Worm (Caenorhabditis elegans): Measurements from ENCODE around the gene F52E4.5.

The F52E4.5 gene

DNA sequence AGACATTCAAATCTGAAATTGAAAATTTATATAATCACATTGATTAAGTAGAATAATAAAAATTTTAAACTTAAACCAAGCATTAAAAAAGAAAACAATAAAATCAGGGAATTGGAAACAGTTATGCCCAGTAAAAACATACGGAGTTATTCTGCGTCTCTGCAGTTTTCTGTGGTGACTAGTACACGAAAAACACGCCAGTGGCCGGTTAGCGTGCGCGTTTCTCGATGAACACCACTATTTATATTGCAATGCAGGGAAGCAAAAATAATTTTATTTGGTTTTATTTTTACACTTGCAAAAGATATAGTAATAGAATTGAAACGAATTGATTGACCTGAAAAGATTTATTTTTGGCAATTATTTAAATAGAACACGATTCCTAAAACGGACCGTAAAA is 12.7 kb upstream of the F52E4.5 start, which contains the start of gene sec-3 (continued):
- peak; percentile 29 for TF ChIP-seq dve-1 (tag; optimal IDR thresholded peaks at IDR 0.05)

DNA sequence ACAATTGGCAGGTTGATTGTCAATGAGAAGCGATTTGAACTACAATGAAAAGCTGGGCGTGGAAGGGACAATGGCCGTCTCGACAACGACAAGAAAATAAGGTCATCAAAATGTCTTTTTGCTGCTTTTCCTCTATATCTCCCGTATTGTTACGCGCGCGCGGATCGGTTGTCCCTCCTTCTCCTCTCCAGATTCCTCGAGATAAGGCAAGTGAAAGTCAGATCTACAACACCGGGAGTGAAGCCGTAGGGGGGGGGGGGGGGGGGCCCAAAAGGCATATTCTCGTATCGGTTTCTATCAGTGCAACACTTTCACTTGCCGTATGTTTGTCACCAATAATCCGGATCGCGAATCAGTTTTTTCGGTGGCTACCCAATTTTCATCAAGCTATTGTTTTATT is 7.2 kb upstream of the F52E4.5 start, which contains the start of gene wrt-2:
Gene wrt-2, minus strand, starts transcription at position 46 of the 400 bp plus-strand sequence.
- TF ChIP-seq syd-9 (tag; optimal IDR thresholded peaks at IDR 0.05) (no peak), pqm-1 (tag; optimal IDR thresholded peaks at IDR 0.05) (no peak), sdc-2 (tag; optimal IDR thresholded peaks at IDR 0.05) (no peak), nhr-11 (tag; optimal IDR thresholded peaks at IDR 0.05) (no peak), hlh-15 (tag; optimal IDR thresholded peaks at IDR 0.05) (no peak), ama-1 (optimal IDR thresholded peaks at IDR 0.05) (no peak), unc-3 (GFP tag; conservative IDR thresholded peaks at IDR 0.05) (no peak), unc-3 (tag; optimal IDR thresholded peaks at IDR 0.05) (no peak), hlh-30 (tag; optimal IDR thresholded peaks at IDR 0.05; ENCODE audit: insufficient read depth) (no peak), elt-2 (tag; optimal IDR thresholded peaks at IDR 0.05) (no peak), pax-1 (tag; optimal IDR thresholded peaks at IDR 0.05) (no peak), ceh-18 (tag; optimal IDR thresholded peaks at IDR 0.05) (no peak), lin-11 (tag; optimal IDR thresholded peaks at IDR 0.05) (no peak), ceh-24 (tag; optimal IDR thresholded peaks at IDR 0.05) (no peak)

DNA sequence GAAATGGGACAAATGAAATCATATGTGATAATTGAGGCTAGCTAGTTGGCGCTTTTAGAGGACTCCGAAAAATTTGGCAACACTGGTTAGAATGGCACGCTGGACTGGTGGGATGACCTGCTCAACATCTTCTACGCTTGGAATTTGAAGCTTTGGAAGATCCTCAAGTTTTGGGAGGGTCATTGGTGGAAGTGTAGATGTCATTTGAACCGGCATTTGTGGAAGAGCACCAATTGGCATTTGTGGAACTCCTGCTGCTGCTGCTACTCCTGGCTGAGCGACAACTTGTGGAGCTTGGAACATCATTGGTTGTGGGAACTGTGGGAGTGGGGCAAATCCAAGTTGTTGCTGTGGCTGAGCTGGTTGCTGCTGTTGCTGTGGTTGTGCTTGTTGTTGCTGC is 5.3 kb upstream of the F52E4.5 start:
- TF ChIP-seq ceh-31 (tag; optimal IDR thresholded peaks at IDR 0.05) (no peak), hlh-8 (tag; optimal IDR thresholded peaks at IDR 0.05) (no peak), ceh-48 (tag; optimal IDR thresholded peaks at IDR 0.05) (no peak), elt-4 (tag; optimal IDR thresholded peaks at IDR 0.05) (no peak), eyg-1 (tag; optimal IDR thresholded peaks at IDR 0.05) (no peak), ets-4 (tag; optimal IDR thresholded peaks at IDR 0.05) (no peak), npax-4 (tag; optimal IDR thresholded peaks at IDR 0.05) (no peak), K09A11.1 (tag; optimal IDR thresholded peaks at IDR 0.05; ENCODE audit: insufficient read depth) (no peak), unc-42 (tag; optimal IDR thresholded peaks at IDR 0.05) (no peak), pros-1 (tag; optimal IDR thresholded peaks at IDR 0.05) (no peak), tbx-7 (tag; optimal IDR thresholded peaks at IDR 0.05) (no peak), hlh-13 (GFP tag; optimal IDR thresholded peaks at IDR 0.05) (no peak), ahr-1 (tag; optimal IDR thresholded peaks at IDR 0.05) (no peak), ref-2 (tag; optimal IDR thresholded peaks at IDR 0.05) (no peak), ceh-30 (tag; optimal IDR thresholded peaks at IDR 0.05) (no peak), dve-1 (tag; optimal IDR thresholded peaks at IDR 0.05) (no peak), hlh-15 (tag; optimal IDR thresholded peaks at IDR 0.05) (no peak), ceh-45 (GFP tag; IDR thresholded peaks at IDR 0.05) (no peak), syd-9 (tag; optimal IDR thresholded peaks at IDR 0.05) (no peak), hlh-30 (tag; optimal IDR thresholded peaks at IDR 0.05; ENCODE audit: insufficient read depth) (no peak)

DNA sequence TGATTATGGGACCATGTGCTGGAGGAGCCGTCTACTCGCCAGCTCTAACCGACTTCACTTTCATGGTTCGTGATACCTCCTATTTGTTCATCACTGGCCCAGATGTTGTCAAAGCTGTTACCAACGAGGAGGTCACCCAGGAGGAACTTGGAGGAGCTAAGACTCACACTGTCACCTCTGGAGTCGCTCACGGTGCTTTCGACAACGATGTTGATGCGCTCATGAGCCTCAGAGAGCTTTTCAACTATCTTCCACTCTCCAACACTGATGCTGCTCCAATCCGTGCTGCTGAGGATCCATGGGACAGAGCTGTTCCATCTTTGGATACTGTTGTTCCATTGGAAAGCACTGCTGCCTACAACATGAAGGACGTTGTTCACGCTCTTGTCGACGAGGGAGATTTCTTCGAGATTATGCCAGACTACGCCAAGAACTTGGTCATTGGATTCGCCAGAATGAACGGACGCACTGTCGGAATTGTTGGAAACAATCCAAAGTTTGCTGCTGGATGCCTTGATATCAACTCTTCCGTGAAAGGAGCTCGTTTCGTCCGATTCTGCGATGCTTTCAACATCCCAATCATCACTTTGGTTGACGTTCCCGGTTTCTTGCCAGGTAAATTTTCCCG is 4.1 kb upstream of the F52E4.5 start:
- TF ChIP-seq syd-9 (tag; optimal IDR thresholded peaks at IDR 0.05) (no peak), pax-1 (tag; optimal IDR thresholded peaks at IDR 0.05) (no peak), ceh-34 (tag; optimal IDR thresholded peaks at IDR 0.05) (no peak), ceh-45 (GFP tag; IDR thresholded peaks at IDR 0.05) (no peak), ets-4 (tag; optimal IDR thresholded peaks at IDR 0.05) (no peak), ceh-48 (tag; optimal IDR thresholded peaks at IDR 0.05) (no peak)

DNA sequence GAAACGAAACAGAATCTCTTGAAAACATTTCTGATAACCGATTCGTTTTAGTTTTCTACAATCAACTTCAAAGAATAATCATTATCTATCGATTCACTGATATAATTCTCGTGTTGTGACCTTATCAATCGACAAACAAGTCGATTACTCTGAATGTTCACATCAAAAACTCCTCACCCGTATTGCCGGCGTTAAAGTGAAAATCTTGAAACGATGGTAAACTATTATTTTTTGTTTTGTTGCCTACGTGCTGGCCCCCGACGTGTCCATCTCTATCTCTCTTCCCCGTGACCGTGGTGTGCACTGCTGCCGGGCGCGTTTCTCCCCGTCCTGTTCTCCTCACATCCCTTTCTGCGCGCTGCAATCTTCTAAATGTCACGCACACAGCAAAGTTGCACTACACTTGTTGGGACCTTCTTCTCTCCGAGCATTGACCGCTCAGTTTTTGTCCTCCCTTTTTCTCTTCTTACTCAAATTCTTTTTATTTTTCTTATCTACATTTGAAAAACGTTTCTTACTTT is 2.8 kb upstream of the F52E4.5 start:
- TF ChIP-seq sdc-2 (tag; optimal IDR thresholded peaks at IDR 0.05): peak; percentile 62
- no peak for TF ChIP-seq hlh-8 (tag; optimal IDR thresholded peaks at IDR 0.05)
- no peak for TF ChIP-seq lin-11 (tag; optimal IDR thresholded peaks at IDR 0.05)
- TF ChIP-seq hlh-6 (tag; optimal IDR thresholded peaks at IDR 0.05): no peak
- no peak for TF ChIP-seq pqm-1 (tag; optimal IDR thresholded peaks at IDR 0.05)
- TF ChIP-seq hlh-30 (tag; optimal IDR thresholded peaks at IDR 0.05; ENCODE audit: insufficient read depth): peak; percentile 44
- no peak for TF ChIP-seq ets-4 (tag; optimal IDR thresholded peaks at IDR 0.05)
- no peak for TF ChIP-seq ceh-30 (tag; optimal IDR thresholded peaks at IDR 0.05)
- no peak for TF ChIP-seq ama-1 (optimal IDR thresholded peaks at IDR 0.05)
- no peak for TF ChIP-seq ceh-14 (tag; optimal IDR thresholded peaks at IDR 0.05)
- no peak for TF ChIP-seq Y22D7AL.16 (tag; optimal IDR thresholded peaks at IDR 0.05)
- TF ChIP-seq madf-2 (tag; optimal IDR thresholded peaks at IDR 0.05): no peak
- TF ChIP-seq npax-4 (tag; optimal IDR thresholded peaks at IDR 0.05): no peak
- TF ChIP-seq pros-1 (tag; optimal IDR thresholded peaks at IDR 0.05): no peak
- no peak for TF ChIP-seq mec-3 (tag; optimal IDR thresholded peaks at IDR 0.05; ENCODE audit: borderline replicate concordance)
- TF ChIP-seq C38D4.7 (GFP tag; optimal IDR thresholded peaks at IDR 0.05): no peak
- TF ChIP-seq ztf-16 (tag; optimal IDR thresholded peaks at IDR 0.05): no peak
- TF ChIP-seq syd-9 (tag; optimal IDR thresholded peaks at IDR 0.05): no peak
- no peak for TF ChIP-seq dve-1 (tag; optimal IDR thresholded peaks at IDR 0.05)
- no peak for TF ChIP-seq gmeb-2 (tag; optimal IDR thresholded peaks at IDR 0.05)
- TF ChIP-seq ref-2 (tag; optimal IDR thresholded peaks at IDR 0.05): no peak
- TF ChIP-seq rnt-1 (tag; optimal IDR thresholded peaks at IDR 0.05): no peak
- TF ChIP-seq sox-4 (tag; optimal IDR thresholded peaks at IDR 0.05): no peak
- no peak for TF ChIP-seq ttx-3 (tag; optimal IDR thresholded peaks at IDR 0.05)
- no peak for TF ChIP-seq hlh-15 (tag; optimal IDR thresholded peaks at IDR 0.05)
